Worm (Caenorhabditis elegans) whole organism, early embryonic: ENCODE data around the gene srt-36.
"Not testable (repeated sequence)": the region's sequence is repeated elsewhere in the genome, so short reads cannot be mapped to it uniquely, and the experiment has no call there.

ENCODE experiments used
- B0310.2 ChIP-seq: sonication (generic microtip); optimal IDR thresholded peaks from 2 replicates; lab custom pipeline; 2016; ENCODE audit warnings: mild to moderate bottlenecking, missing genetic modification characterization, missing compliant biosample characterization
- F13C5.2 ChIP-seq: sonication (generic microtip); optimal IDR thresholded peaks from 2 replicates; lab custom pipeline; 2017; ENCODE audit warnings: mild to moderate bottlenecking, missing genetic modification characterization, inconsistent platforms, missing compliant biosample characterization
- aly-1 ChIP-seq: sonication (generic microtip); optimal IDR thresholded peaks from 2 replicates; lab custom pipeline; 2016; ENCODE audit warnings: missing genetic modification characterization, missing compliant biosample characterization
- ama-1 ChIP-seq: fragments of 150-350 bp; optimal IDR thresholded peaks from 2 replicates; lab custom pipeline; 2014
- ceh-13 ChIP-seq: fragments of 200-800 bp; sonication (Bioruptor generic); optimal IDR thresholded peaks from 2 replicates; lab custom pipeline; 2018; ENCODE audit warnings: mild to moderate bottlenecking, missing genetic modification characterization, missing compliant biosample characterization
- ceh-36 ChIP-seq: sonication (generic microtip); optimal IDR thresholded peaks from 2 replicates; lab custom pipeline; 2016; ENCODE audit warnings: missing genetic modification characterization, inconsistent platforms, missing compliant biosample characterization
- ets-7 ChIP-seq: sonication (generic microtip); optimal IDR thresholded peaks from 2 replicates; lab custom pipeline; 2016; ENCODE audit warnings: missing genotype, missing genetic modification characterization, missing compliant biosample characterization
- flt-1 ChIP-seq: fragments of 200-800 bp; sonication (Bioruptor generic); IDR thresholded peaks from 2 replicates; pipeline ENCODE4 v1.3.6; 2022; ENCODE audit warnings: missing genetic modification characterization, missing compliant biosample characterization
- hmbx-1 ChIP-seq: sonication (generic microtip); optimal IDR thresholded peaks from 2 replicates; lab custom pipeline; 2016; ENCODE audit warnings: mild to moderate bottlenecking, missing genetic modification characterization, missing compliant biosample characterization
- hmg-4 ChIP-seq: fragments of 200-800 bp; sonication (Bioruptor generic); optimal IDR thresholded peaks from 2 replicates; lab custom pipeline; 2018; ENCODE audit warnings: mild to moderate bottlenecking, missing genetic modification characterization, missing compliant biosample characterization
- hnd-1 ChIP-seq: sonication (generic microtip); optimal IDR thresholded peaks from 2 replicates; lab custom pipeline; 2016; ENCODE audit warnings: missing genetic modification characterization, missing compliant biosample characterization
- pes-1 ChIP-seq: fragments of 200-800 bp; sonication (Bioruptor generic); IDR thresholded peaks from 2 replicates; pipeline ENCODE4 v1.3.6; 2022; ENCODE audit warnings: missing genetic modification reagents, missing genetic modification characterization, missing compliant biosample characterization
- scrt-1 ChIP-seq: fragments of 200-800 bp; sonication (Bioruptor generic); IDR thresholded peaks from 2 replicates; pipeline ENCODE4 v1.3.6; 2022; ENCODE audit warnings: missing genetic modification characterization, missing compliant biosample characterization
- sea-1 ChIP-seq: fragments of 200-800 bp; sonication (Bioruptor generic); conservative IDR thresholded peaks from 2 replicates; pipeline ENCODE4 v1.3.6; 2022; ENCODE audit warnings: missing genetic modification characterization, missing compliant biosample characterization
- tbx-11 ChIP-seq: fragments of 200-800 bp; sonication (Bioruptor generic); IDR thresholded peaks from 2 replicates; pipeline ENCODE4 v1.3.6; 2022; ENCODE audit warnings: missing genetic modification characterization, missing compliant biosample characterization
- tbx-37 ChIP-seq: fragments of 200-800 bp; sonication (Bioruptor generic); conservative IDR thresholded peaks from 2 replicates; pipeline ENCODE4 v1.3.6; 2022; ENCODE audit warnings: missing genetic modification reagents, missing genetic modification characterization, missing compliant biosample characterization
- tra-4 ChIP-seq: sonication (generic microtip); optimal IDR thresholded peaks from 2 replicates; lab custom pipeline; 2017; ENCODE audit warnings: missing genetic modification characterization, missing compliant biosample characterization

srt-36 gene

DNA sequence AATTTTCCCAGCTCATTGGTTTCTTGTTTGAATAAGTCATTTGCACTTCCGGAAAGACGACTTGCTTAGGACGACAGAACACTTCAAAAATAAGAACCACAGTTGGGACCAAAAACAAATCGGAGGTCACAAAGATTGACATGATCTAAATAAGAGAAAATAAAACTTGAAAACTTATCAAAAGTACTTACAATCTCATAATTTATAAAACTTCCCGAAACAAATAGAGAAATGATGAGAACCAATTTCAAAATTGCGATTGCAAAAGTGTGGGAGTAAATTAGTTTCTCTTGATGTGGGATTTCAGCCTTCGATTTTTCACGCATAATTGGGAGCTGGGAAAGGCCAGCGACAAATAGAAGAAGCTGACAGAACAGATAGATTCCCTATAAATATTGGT is 30.5 kb upstream of the srt-36 start, which contains the start of gene ZC132.11:
ZC132.11 (minus strand) TSS at position 101 of the 400 bp plus-strand sequence.
- TF ChIP-seq pes-1 (no peak), sea-1 (GFP tag; lab: Robert Waterston, UW) (no peak), tbx-37 (GFP tag; lab: Robert Waterston, UW) (no peak)

DNA sequence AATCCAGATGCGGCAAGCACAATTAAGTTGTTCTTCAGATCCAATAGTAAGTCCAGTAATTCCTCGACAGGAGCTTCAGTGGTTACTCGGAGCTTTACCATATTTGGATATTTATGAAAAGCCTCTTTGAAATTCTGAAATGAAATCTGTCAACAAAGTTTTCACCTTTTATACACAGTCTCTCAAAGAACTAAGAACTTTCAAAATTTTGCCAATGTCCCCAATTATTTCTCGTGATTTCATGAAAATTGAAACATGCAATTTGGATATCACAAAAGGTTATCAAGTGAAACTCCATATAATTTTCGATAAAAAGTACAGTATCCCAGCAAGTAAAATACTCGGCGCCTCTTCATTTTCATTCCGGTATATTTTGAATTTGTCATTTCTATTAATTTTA is 27.8 kb upstream of the srt-36 start, which contains the start of gene F47D2.11:
F47D2.11 (minus strand) TSS at position 101 of the 400 bp plus-strand sequence.
- TF ChIP-seq ceh-13 (GFP tag; lab: Kevin White, UChicago) = no peak
- TF ChIP-seq hmbx-1 (tag; lab: Kevin White, UChicago) = no peak
- no peak for TF ChIP-seq pes-1
- no peak for TF ChIP-seq B0310.2 (tag; lab: Kevin White, UChicago)
- TF ChIP-seq ama-1 = no peak
- no peak for TF ChIP-seq tra-4 (tag; lab: Kevin White, UChicago)
- TF ChIP-seq ets-7 = no peak
- TF ChIP-seq flt-1 (GFP tag; lab: Robert Waterston, UW) = no peak
- no peak for TF ChIP-seq F13C5.2 (tag; lab: Kevin White, UChicago)
- TF ChIP-seq tbx-37 (GFP tag; lab: Robert Waterston, UW) = no peak
- TF ChIP-seq scrt-1 (GFP tag; lab: Robert Waterston, UW) = no peak
- TF ChIP-seq ceh-36 (tag; lab: Kevin White, UChicago) = no peak
- TF ChIP-seq hnd-1 = no peak
- no peak for TF ChIP-seq sea-1 (GFP tag; lab: Robert Waterston, UW)

DNA sequence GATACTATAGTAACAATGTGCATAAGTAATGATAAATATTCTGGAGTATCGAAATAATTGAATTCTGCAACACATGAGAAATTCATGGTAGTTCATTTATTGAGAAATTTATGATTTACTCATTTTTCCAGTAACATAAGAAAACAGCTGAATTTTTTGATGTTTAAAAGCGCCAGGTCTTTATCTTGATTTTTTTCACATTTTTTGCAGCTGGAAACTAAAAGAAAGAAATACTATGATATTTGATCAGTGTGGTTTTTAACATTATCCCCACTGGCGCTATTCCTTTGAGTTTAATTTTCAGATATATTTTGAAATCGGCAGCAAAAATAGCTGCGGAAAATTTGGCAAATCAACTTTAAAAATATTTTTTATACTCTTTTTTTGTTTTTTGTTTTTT is 25.3 kb upstream of the srt-36 start, which contains the start of gene srh-194:
srh-194 (minus strand) TSS at position 101 of the 400 bp plus-strand sequence.
- not testable (repeated sequence) for TF ChIP-seq aly-1; B0310.2 (tag; lab: Kevin White, UChicago); hnd-1

DNA sequence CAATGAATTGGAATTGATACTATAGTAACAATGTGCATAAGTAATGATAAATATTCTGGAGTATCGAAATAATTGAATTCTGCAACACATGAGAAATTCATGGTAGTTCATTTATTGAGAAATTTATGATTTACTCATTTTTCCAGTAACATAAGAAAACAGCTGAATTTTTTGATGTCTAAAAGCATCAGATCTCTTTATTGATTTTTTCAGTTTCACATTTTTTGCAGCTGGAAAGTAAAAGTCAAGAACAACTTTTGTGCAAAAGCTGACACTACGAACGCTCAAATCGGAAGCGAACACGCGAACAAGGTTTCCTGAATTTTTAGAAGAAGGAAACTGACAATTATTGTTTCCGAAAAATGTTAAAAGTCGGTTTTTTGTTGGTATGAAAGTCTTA is 22.0 kb upstream of the srt-36 start, which contains the start of gene srh-193:
srh-193 (minus strand) TSS at position 101 of the 400 bp plus-strand sequence.
- not testable (repeated sequence) for TF ChIP-seq tra-4 (tag; lab: Kevin White, UChicago); flt-1 (GFP tag; lab: Robert Waterston, UW); ama-1

DNA sequence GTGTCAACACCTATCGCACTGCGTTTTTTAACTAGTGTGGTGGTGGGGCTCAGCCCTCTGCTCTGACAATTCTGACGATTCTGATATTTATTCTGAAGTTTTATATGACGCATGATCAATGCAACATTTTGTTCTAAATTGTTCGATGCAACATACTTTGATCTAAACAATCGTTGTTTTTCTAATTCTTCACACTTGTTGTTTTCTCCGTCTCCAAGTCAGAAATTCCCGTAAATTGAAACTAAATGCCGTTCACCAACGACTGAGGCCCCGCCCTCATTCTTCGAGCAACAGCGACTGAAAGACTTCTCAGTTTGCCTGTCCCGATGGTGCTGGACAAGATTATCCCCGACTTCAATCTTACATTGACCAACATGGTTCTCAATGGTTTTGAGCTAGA is 16.6 kb upstream of the srt-36 start, which contains the start of gene srt-19:
srt-19 (plus strand) TSS at position 301 of the 400 bp plus-strand sequence.
- not testable (repeated sequence) for TF ChIP-seq scrt-1 (GFP tag; lab: Robert Waterston, UW); hnd-1; F13C5.2 (tag; lab: Kevin White, UChicago)

DNA sequence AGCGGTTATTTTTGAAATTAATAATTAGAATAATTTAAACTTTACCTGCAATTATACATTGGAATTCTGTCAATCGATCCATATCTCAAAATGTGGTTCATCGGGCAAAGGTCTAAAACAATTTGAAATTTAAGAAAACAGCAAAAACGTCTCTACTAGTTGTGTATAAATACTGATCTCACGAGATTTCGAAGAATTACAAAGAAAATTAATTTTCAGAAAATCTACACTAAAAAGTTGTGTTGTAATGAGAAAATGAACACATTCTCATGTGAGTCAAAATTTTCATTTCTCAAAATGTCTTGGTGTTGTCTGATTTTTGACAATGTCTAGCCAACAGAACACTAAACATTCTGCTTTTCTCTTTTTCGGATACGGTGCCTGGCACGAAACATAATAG is 13.6 kb upstream of the srt-36 start, which contains the start of gene srt-37:
srt-37 (minus strand) TSS at position 101 of the 400 bp plus-strand sequence.
- TF ChIP-seq pes-1; ceh-13 (GFP tag; lab: Kevin White, UChicago); ama-1: not testable (repeated sequence)

DNA sequence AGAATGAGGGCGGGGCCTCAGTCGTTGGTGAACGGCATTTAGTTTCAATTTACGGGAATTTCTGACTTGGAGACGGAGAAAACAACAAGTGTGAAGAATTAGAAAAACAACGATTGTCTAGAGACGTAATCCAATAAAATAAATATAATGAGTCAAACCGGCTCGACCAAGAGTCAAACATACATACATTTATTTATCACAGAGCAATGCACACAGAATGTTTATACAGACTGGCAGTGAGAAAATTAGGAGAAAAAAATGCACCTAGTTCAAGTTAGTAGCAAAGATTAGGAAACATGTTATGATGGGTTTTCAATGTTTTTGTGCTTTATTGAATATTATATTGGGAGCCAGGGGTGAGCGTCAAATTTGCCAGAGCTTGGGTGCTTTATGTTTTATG is 10.6 kb upstream of the srt-36 start, which contains the start of gene srt-20:
srt-20 (minus strand) TSS at position 101 of the 400 bp plus-strand sequence.
- TF ChIP-seq scrt-1 (GFP tag; lab: Robert Waterston, UW); ceh-13 (GFP tag; lab: Kevin White, UChicago); tbx-11 (GFP tag; lab: Robert Waterston, UW): not testable (repeated sequence)

DNA sequence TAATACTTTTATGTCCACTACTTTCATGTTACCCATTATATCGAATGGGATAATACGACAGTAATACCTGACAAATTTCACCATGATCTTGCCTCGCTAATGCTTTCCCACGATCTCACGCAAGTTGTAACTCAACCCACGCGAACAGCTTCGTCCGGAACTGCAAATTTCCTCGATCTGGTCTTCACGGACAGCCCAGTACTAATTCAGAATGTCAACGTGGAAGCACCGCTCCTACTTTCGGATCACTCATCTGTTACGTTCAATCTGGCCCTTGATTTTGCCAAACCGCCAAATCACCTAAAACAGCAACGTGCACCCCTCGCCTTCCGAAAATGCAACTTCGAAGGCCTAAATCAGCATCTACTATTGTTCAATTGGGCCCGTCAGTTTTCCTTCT is 5.3 kb upstream of the srt-36 start:
- TF ChIP-seq B0310.2 (tag; lab: Kevin White, UChicago) = no peak
- TF ChIP-seq F13C5.2 (tag; lab: Kevin White, UChicago) = no peak
- no peak for TF ChIP-seq aly-1
- TF ChIP-seq tbx-11 (GFP tag; lab: Robert Waterston, UW) = no peak
- no peak for TF ChIP-seq sea-1 (GFP tag; lab: Robert Waterston, UW)
- no peak for TF ChIP-seq hnd-1
- no peak for TF ChIP-seq ceh-13 (GFP tag; lab: Kevin White, UChicago)
- no peak for TF ChIP-seq ama-1
- no peak for TF ChIP-seq ceh-36 (tag; lab: Kevin White, UChicago)
- TF ChIP-seq ets-7 = no peak
- TF ChIP-seq scrt-1 (GFP tag; lab: Robert Waterston, UW) = no peak
- no peak for TF ChIP-seq hmbx-1 (tag; lab: Kevin White, UChicago)

DNA sequence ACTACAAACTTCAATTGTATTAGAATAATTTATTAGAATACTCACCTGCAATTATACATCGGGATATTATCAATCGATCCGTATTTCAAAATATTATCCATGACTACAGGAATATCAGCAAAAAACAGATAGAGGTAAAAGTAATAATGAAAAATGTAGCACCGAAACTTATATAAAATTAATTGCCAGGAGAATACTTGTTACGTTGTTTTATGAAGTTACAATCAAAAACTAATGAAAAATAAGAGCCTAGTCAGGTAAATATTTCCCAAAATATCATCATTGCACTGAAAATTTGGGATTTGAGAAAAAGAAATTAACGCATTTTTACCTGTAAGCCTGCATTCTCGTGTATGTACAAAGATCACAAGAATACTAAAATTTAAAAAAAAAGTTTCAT is 3.1 kb upstream of the srt-36 start, which contains the start of gene srt-38:
srt-38 (minus strand) TSS at position 101 of the 400 bp plus-strand sequence.
- TF ChIP-seq tbx-11 (GFP tag; lab: Robert Waterston, UW); ceh-36 (tag; lab: Kevin White, UChicago); hmbx-1 (tag; lab: Kevin White, UChicago): not testable (repeated sequence)

DNA sequence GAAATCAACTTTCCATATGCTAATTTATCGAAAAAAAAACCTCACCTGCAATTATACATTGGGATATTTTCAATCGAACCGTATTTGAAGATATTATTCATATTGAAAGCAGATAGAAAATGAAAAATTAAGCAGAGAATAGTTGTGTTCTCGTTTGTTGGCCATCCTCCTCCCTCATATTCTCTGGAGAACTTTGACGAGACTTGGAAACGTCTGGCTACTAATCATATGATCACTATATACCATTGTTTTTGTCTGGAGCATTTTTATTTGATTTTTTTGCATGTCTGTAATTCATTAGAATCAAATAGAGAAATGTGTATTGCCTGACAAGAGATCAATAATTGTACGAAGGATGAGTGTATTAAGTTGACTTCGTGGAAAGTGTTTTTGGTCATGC is 3.6 kb downstream of the srt-36 start, which contains the start of gene srt-35:
srt-35 (minus strand) TSS at position 101 of the 400 bp plus-strand sequence.
- TF ChIP-seq ceh-13 (GFP tag; lab: Kevin White, UChicago) (no peak), ceh-36 (tag; lab: Kevin White, UChicago) (no peak), F13C5.2 (tag; lab: Kevin White, UChicago) (no peak), hmbx-1 (tag; lab: Kevin White, UChicago) (no peak), tbx-37 (GFP tag; lab: Robert Waterston, UW) (no peak), hmg-4 (GFP tag; lab: Kevin White, UChicago) (no peak), scrt-1 (GFP tag; lab: Robert Waterston, UW) (no peak), tbx-11 (GFP tag; lab: Robert Waterston, UW) (no peak), flt-1 (GFP tag; lab: Robert Waterston, UW) (no peak), tra-4 (tag; lab: Kevin White, UChicago) (no peak), pes-1 (no peak), sea-1 (GFP tag; lab: Robert Waterston, UW) (no peak), ama-1 (no peak), ets-7 (no peak)
